Fruit fly (Drosophila melanogaster) S2 (cell line): Measurements from ENCODE around the gene Gr64c.

Source experiments
- CG8478 ChIP-seq: fragments of >200 bp; optimal IDR thresholded peaks from 2 replicates; lab custom pipeline; 2018
- CTCF ChIP-seq, 2 experiments: fragments of >200 bp; optimal IDR thresholded peaks; 2 replicates each; lab custom pipeline; 2018

The Gr64c gene

dm6 chr3L:4028305-4028704 lies at the start of gene Gr64c, which contains the start of gene Gr64b:
TSS of gene Gr64c (plus strand) at chr3L:4028605.
TSS of gene Gr64b (plus strand) at chr3L:4028605.
- TF ChIP-seq CG8478 (lab: Kevin White, UChicago) (no peak), CTCF (optimal IDR thresholded peaks at IDR 0.05; lab: Kevin White, UChicago) (no peak)

- TF ChIP-seq CG8478 (lab: Kevin White, UChicago) (no peak), CTCF (optimal IDR thresholded peaks at IDR 0.05; lab: Kevin White, UChicago) (no peak)
These were observed 49.5 kb upstream of the Gr64c start for dm6 chr3L:3978762-3979516.

DNA sequence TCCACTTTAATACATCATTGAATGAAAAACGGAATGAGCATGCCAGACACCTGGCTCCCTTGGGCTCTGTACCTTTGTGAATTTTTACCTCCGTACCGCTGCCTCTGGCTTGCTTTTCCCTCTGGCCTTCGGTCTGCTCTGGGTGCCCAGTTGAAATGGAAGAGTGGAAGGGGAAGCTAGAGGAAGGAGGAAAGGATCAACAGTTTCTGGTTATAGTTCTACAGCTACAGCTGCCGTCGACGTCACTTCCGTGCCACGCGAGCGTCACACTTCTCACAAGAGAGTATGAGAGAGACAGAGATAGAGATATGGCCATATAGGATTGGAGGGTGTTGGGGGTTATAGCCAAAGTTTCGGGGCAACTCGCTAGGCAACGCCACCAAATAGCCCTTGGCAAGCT lies 48.4 kb upstream of the Gr64c start:
- no peak for TF ChIP-seq CTCF (optimal IDR thresholded peaks at IDR 0.05; lab: Kevin White, UChicago)
- TF ChIP-seq CG8478 (lab: Kevin White, UChicago): no peak

dm6 chr3L:3983466-3983946 lies 44.9 kb upstream of the Gr64c start, which contains the start of gene scrt:
TSS of gene scrt (plus strand) at chr3L:3983896.
- TF ChIP-seq CTCF (optimal IDR thresholded peaks at IDR 0.05; lab: Kevin White, UChicago): no peak
- no peak for TF ChIP-seq CG8478 (lab: Kevin White, UChicago)

DNA sequence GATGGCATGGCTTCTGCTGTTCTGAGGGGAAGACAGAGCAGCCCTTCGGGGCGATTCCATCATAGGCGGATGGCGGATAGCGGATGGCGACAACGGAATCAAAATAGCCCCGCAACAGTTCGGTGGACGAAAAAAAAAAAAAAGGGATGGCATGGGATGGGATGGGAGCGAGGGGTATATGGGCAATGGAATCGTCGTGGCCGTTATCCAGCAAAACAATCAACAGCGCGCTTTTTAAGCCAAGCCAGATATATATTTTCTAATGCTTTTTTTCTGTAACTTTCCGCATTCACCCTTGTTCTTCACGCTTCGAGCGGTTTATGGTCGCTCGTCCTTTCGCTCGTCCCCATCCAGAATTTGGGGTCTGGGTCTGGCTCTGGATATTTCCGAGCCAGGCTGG lies 32.9 kb upstream of the Gr64c start:
- no peak for TF ChIP-seq CG8478 (lab: Kevin White, UChicago)
- TF ChIP-seq CTCF (optimal IDR thresholded peaks at IDR 0.05; lab: Kevin White, UChicago): no peak

- TF ChIP-seq CG8478 (lab: Kevin White, UChicago): no peak
- no peak for TF ChIP-seq CTCF (optimal IDR thresholded peaks at IDR 0.05; lab: Kevin White, UChicago)
These were observed 27.7 kb upstream of the Gr64c start for dm6 chr3L:4000711-4001110.

dm6 chr3L:4001500-4001899 lies 26.9 kb upstream of the Gr64c start:
- no peak for TF ChIP-seq CTCF (optimal IDR thresholded peaks at IDR 0.05; lab: Kevin White, UChicago)
- no peak for TF ChIP-seq CG8478 (lab: Kevin White, UChicago)

- TF ChIP-seq CG8478 (lab: Kevin White, UChicago): no peak
- TF ChIP-seq CTCF (optimal IDR thresholded peaks at IDR 0.05; lab: Kevin White, UChicago): no peak
These were observed 25.1 kb upstream of the Gr64c start, which contains the start of gene CG14985 for dm6 chr3L:4003316-4003715. TSS of gene CG14985 (plus strand) at chr3L:4003474.

DNA sequence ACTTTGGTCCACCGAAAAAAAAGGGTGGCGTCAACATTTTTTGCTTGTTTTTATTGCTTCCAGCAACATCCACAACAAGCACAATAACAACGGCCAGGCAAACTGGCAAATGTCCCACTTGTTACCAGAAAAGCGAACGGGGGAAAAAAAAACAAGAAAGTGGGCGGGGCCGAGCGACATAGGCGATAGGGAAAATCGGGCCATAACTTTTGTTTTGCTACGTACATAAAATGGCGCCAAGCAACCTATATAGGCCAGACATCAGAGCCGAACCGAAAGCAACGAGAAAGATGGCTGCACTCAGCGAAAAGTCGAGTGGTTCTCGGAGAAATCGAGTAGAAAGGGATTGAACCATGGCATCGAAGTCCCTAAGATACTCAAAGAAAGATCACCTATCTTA lies 21.1 kb upstream of the Gr64c start:
- TF ChIP-seq CG8478 (lab: Kevin White, UChicago) (no peak), CTCF (optimal IDR thresholded peaks at IDR 0.05; lab: Kevin White, UChicago) (no peak)

DNA sequence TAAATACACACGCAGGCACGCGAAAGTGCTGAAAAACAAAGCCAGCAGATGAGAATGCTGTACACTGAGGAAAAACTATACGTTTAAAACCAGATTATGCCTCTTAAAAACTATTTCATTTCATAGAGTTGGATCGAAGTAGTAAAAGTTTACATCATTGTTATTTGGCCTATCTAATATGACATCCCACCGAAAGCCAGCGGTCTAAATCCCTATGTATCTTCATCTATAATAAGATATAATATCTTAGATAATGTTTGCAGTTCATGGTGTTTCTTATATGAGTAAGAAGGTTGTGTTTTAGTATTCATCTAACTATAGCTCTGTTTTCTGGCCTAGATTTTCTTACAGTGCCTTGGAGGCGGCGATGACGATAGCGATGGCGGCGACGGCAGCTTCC lies 18.3 kb upstream of the Gr64c start:
- TF ChIP-seq CTCF (optimal IDR thresholded peaks at IDR 0.05; lab: Kevin White, UChicago): no peak
- TF ChIP-seq CG8478 (lab: Kevin White, UChicago): no peak

DNA sequence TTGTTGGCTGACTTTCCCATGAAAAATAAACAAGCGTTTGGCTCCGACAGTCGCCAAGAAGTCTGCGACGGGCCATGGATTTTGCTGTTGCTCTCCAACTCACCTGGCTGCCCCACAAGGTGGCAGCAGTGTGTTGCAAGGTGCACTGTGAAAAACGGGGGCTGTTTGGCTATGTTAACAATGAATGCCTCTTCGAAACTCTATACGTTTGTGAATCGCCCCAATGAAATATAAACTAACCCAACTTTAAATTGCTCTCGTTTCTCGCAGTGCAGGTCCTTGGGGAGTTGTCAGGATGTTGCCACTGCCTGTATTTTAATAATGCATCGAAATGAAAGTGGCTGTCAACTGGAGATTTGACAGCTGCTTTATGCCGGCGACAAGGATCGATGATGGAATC lies 14.1 kb upstream of the Gr64c start:
- no peak for TF ChIP-seq CG8478 (lab: Kevin White, UChicago)
- no peak for TF ChIP-seq CTCF (optimal IDR thresholded peaks at IDR 0.05; lab: Kevin White, UChicago)

DNA sequence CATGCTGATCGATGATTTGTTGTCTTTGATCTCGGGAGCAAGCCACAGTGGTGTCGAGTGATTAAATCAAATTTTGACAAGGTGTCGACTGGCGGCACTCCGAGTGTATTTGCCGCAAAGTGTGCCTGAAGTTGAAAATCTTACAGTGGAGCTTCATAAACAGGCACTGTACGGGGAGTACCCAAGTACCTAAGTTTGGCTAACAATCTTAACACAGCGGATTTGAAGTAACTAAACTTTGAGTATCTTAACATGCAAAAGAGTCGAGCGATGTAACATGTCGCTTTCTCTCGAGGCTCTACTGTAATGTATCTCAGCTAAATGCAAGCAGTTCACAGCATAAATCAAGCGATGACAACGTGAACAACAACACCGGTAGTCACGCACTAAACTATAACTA lies 11.7 kb upstream of the Gr64c start:
- TF ChIP-seq CG8478 (lab: Kevin White, UChicago): no peak
- no peak for TF ChIP-seq CTCF (optimal IDR thresholded peaks at IDR 0.05; lab: Kevin White, UChicago)

- TF ChIP-seq CG8478 (lab: Kevin White, UChicago) (no peak), CTCF (optimal IDR thresholded peaks at IDR 0.05; lab: Kevin White, UChicago) (no peak)
These were observed 10.0 kb upstream of the Gr64c start, which contains the start of gene FoxL1 for dm6 chr3L:4018228-4018928. TSS of gene FoxL1 (plus strand) at chr3L:4018878.

- TF ChIP-seq CTCF (optimal IDR thresholded peaks at IDR 0.05; lab: Kevin White, UChicago) (no peak), CG8478 (lab: Kevin White, UChicago) (no peak)
These were observed 7.1 kb upstream of the Gr64c start, which contains the start of gene Mul1 for dm6 chr3L:4021260-4021831. TSS of gene Mul1 (plus strand) at chr3L:4021457.

DNA sequence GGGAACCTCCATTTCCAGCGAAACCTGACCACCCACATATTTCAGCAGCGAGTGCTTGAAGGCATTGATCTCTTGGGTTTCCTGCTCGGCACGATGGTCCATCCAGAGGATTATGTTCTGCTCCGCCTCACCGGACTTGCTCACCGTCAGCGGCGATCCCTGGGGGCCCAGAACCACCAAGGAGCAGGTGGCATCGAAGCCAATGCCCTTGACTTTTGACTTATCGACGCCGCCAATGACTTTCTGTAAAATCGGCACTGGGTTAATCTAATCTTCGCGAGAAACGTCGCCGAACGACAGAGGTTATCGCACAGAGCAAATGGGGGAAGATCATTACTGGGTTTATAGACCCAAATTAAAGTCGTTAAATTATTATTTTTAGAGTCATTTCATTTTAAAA lies 3.9 kb upstream of the Gr64c start:
- TF ChIP-seq CTCF (optimal IDR thresholded peaks at IDR 0.05; lab: Kevin White, UChicago) (no peak), CG8478 (lab: Kevin White, UChicago) (no peak)
